Fruit fly (Drosophila melanogaster) whole organism, embryonic: Measurements from ENCODE around the gene CG33346.

ENCODE experiments used
- CG4617 ChIP-seq: fragments of 200-800 bp; sonication (Bioruptor generic); optimal IDR thresholded peaks from 3 replicates; lab custom pipeline; 2016; ENCODE audit warnings: missing biosample characterization, missing genetic modification characterization, borderline replicate concordance
- hb ChIP-seq: fragments of 200-800 bp; sonication (Bioruptor generic); IDR thresholded peaks from 3 replicates; pipeline ENCODE4 v1.3.6; 2022; ENCODE audit warnings: missing biosample characterization, missing genetic modification characterization; ENCODE audit not compliant: partially characterized antibody

DNA sequence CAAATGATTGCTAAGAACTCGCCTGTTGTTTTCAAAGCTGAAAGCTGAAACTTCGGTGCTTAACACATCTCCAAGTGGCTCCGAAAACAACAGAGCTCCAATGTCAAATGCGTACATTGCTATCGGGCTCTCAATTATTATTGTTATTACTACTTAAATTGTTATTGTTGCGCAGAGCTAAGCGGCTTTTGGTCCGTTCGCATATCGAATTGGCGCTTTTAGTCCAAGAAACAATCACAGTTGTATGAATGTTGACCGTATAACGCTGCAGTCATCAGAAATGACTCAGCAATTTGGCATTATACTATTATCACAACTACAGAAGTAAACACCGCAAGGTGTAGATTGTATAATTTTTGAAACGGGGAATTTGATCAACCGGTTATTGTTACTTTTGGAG, 16.5 kb downstream of the CG33346 start:
- no peak for TF ChIP-seq CG4617 (GFP tag; lab: Kevin White, UChicago)
- no peak for TF ChIP-seq hb (GFP tag; lab: Robert Waterston, UW)
